Fruit fly (Drosophila melanogaster): ENCODE measurements around the gene Tspo.
A peak's percentile ranks its signal among the peaks of the same experiment; 100 is the strongest.

Tspo gene

dm6 chr2L:521001-521827 lies 38.2 kb upstream of the Tspo start:
- TF ChIP-seq pan (optimal IDR thresholded peaks at IDR 0.05) = no peak
- no peak for TF ChIP-seq Dll (optimal IDR thresholded peaks at IDR 0.05)
- TF ChIP-seq psq (optimal IDR thresholded peaks at IDR 0.05) = no peak
- TF ChIP-seq CG8478 (optimal IDR thresholded peaks at IDR 0.05) = no peak
- no peak for TF ChIP-seq EcR (GFP tag; optimal IDR thresholded peaks at IDR 0.05)
- no peak for TF ChIP-seq usp (GFP tag; optimal IDR thresholded peaks at IDR 0.05)

dm6 chr2L:521940-522632 lies 37.3 kb upstream of the Tspo start:
- TF ChIP-seq psq (optimal IDR thresholded peaks at IDR 0.05) (no peak), usp (GFP tag; optimal IDR thresholded peaks at IDR 0.05) (no peak), CG8478 (optimal IDR thresholded peaks at IDR 0.05) (no peak), pan (optimal IDR thresholded peaks at IDR 0.05) (no peak), Dll (optimal IDR thresholded peaks at IDR 0.05) (no peak), EcR (GFP tag; optimal IDR thresholded peaks at IDR 0.05) (no peak)

dm6 chr2L:522752-523151 lies 36.7 kb upstream of the Tspo start:
- TF ChIP-seq CG8478 (optimal IDR thresholded peaks at IDR 0.05) (no peak), usp (GFP tag; optimal IDR thresholded peaks at IDR 0.05) (no peak), psq (optimal IDR thresholded peaks at IDR 0.05) (no peak), Dll (optimal IDR thresholded peaks at IDR 0.05) (no peak), EcR (GFP tag; optimal IDR thresholded peaks at IDR 0.05) (no peak), pan (optimal IDR thresholded peaks at IDR 0.05) (no peak)

DNA sequence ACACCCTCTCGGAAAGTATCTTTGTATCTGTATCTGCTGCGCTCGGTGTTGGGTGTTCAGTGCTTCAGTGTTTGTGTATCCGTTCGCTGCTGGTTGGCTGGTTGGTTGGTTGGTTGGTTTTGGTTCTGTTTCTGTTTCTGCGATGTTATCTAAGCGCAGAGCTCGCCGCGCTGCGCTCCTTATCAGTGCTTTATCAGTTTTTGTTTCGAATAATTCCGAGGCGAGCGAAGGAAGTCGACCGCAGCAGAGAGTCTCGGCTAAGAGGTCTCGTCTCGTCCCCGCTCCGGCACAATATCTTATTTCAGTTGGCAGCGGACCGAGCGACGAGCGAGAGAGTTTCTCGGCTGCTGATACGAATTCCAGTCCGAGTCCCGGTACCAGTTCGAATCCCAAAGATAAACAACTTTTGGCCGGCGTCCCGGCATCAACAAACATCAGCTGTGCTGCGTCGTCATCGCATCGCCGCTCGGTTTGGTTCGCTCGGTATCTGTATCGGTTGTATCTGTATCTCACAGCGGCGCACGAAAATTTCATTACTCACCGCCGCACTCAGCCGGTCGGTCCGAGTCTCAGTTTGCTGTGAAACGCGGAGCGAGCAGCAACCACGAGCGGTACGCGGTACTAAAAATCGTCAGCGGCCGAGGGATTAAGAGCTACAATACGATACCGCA lies 36.1 kb upstream of the Tspo start:
- TF ChIP-seq usp (GFP tag; optimal IDR thresholded peaks at IDR 0.05) = no peak
- TF ChIP-seq EcR (GFP tag; optimal IDR thresholded peaks at IDR 0.05) = no peak
- TF ChIP-seq psq (optimal IDR thresholded peaks at IDR 0.05) = no peak
- no peak for TF ChIP-seq pan (optimal IDR thresholded peaks at IDR 0.05)
- TF ChIP-seq CG8478 (optimal IDR thresholded peaks at IDR 0.05) = no peak

DNA sequence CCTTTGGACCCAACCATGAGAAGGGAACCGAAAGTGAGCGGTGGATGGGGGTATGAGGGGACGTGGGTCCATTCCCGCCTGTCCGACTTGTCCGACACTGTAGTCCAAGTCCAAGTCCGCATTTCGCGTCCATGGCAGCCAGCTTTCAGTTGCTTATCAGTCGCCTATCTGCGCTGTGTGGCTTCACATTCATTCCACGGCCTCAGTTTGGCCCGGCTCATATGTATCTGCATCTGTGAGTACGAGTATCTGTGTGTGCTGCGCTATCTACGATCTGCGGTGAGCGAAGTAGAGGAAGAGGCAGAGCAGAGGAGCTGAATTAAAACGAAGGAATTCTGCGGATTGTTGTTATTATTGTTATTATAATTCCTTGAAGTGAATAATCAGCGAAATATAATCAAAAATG lies 34.9 kb upstream of the Tspo start:
- TF ChIP-seq usp (GFP tag; optimal IDR thresholded peaks at IDR 0.05) = no peak
- TF ChIP-seq EcR (GFP tag; optimal IDR thresholded peaks at IDR 0.05) = no peak
- no peak for TF ChIP-seq Dll (optimal IDR thresholded peaks at IDR 0.05)
- TF ChIP-seq CG8478 (optimal IDR thresholded peaks at IDR 0.05) = no peak
- TF ChIP-seq psq (optimal IDR thresholded peaks at IDR 0.05) = no peak
- no peak for TF ChIP-seq pan (optimal IDR thresholded peaks at IDR 0.05)

- no peak for TF ChIP-seq Dll (optimal IDR thresholded peaks at IDR 0.05)
- TF ChIP-seq psq (optimal IDR thresholded peaks at IDR 0.05) = no peak
- TF ChIP-seq EcR (GFP tag; optimal IDR thresholded peaks at IDR 0.05) = no peak
These were observed 33.7 kb upstream of the Tspo start for dm6 chr2L:525547-526180.

- TF ChIP-seq usp (GFP tag; optimal IDR thresholded peaks at IDR 0.05) (no peak), pan (optimal IDR thresholded peaks at IDR 0.05) (no peak)
These were observed 33.1 kb upstream of the Tspo start for dm6 chr2L:526192-526923.

DNA sequence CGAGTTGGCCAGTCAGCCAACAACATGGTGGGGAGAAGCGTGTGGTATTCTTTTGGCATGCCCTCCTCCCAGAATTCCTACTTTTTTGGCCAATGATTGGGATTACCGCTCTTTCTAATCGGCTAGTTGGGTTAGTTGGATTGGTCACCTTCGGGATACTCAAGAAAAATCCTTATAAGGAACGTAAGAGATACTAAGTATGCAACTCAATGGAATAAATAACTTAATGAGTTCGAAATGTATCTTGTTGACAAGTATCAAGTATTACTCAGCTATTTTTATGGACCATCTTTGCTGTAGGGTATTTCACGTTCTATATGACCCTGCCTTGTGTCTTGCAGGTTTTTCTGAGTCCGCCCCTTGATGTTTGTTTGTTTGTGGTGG lies 32.5 kb upstream of the Tspo start:
- TF ChIP-seq CG8478 (optimal IDR thresholded peaks at IDR 0.05) (no peak), usp (GFP tag; optimal IDR thresholded peaks at IDR 0.05) (no peak), Dll (optimal IDR thresholded peaks at IDR 0.05) (no peak)

DNA sequence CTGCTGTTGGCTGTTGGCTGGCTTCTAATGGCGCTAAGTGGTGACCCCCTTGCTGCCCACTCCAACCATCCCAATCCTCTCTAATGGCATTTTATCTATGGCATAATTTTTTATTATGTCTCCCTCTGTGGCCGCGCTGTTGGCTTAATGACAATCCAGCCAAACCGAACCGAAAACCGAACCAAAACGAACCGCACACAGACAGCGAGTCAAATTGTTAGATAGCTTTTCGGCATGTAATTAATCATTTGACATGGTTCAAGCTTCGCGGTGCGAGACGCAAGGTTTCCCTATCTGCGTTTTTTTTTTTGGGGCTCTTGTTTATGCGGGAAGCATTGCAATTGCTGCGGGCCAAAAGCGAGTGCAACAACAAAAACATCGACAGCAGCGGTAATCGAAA lies 31.7 kb upstream of the Tspo start:
- TF ChIP-seq Dll (optimal IDR thresholded peaks at IDR 0.05) = no peak
- no peak for TF ChIP-seq usp (GFP tag; optimal IDR thresholded peaks at IDR 0.05)
- TF ChIP-seq psq (optimal IDR thresholded peaks at IDR 0.05) = no peak
- TF ChIP-seq EcR (GFP tag; optimal IDR thresholded peaks at IDR 0.05) = no peak
- no peak for TF ChIP-seq pan (optimal IDR thresholded peaks at IDR 0.05)
- no peak for TF ChIP-seq CG8478 (optimal IDR thresholded peaks at IDR 0.05)

DNA sequence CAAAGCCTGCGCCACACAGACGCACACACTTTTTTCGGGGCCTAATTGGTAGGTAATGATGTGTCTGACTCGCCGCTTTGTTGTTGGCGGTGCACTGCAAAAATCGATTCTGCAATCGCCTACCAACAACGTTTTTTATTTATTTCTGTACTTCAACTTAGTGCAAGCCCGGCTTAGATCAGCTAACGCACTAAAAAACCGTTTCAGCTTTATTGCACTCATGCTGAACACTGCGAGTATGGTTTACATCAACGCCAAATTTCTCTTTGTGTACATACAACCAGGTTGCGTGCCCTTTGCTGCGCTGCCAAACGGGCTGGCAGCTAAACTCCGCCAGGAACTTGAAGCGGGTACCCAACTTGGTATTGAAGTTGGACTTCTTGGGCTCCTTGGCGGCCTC lies 29.2 kb upstream of the Tspo start:
- TF ChIP-seq Dll (optimal IDR thresholded peaks at IDR 0.05) (peak; percentile 13), CG8478 (optimal IDR thresholded peaks at IDR 0.05) (no peak)

DNA sequence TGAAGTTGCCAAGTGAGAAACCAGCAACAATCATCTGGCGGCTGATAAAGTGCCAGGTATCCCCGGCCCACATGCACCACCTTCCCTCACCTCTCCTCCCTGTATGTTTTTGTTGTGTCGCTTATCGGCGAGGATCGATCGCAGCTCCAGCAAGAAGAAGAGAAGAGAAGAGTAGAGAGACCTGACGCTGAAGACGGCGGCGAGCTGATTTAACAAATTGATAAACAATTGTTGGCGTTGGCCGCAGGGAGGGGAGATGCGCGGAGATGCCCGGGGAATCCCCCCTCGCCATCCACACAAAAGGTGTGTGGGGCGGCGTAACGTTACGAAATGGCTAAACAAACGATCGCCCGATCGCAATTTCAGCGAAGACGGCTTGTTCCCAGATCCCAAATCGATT lies 25.7 kb upstream of the Tspo start:
- TF ChIP-seq psq (optimal IDR thresholded peaks at IDR 0.05) (no peak), usp (GFP tag; optimal IDR thresholded peaks at IDR 0.05) (no peak), EcR (GFP tag; optimal IDR thresholded peaks at IDR 0.05) (no peak), CG8478 (optimal IDR thresholded peaks at IDR 0.05) (no peak), pan (optimal IDR thresholded peaks at IDR 0.05) (no peak), Dll (optimal IDR thresholded peaks at IDR 0.05) (no peak)

Data from whole organism.